Worm (Caenorhabditis elegans): ENCODE data around the gene R01E6.5.

DNA sequence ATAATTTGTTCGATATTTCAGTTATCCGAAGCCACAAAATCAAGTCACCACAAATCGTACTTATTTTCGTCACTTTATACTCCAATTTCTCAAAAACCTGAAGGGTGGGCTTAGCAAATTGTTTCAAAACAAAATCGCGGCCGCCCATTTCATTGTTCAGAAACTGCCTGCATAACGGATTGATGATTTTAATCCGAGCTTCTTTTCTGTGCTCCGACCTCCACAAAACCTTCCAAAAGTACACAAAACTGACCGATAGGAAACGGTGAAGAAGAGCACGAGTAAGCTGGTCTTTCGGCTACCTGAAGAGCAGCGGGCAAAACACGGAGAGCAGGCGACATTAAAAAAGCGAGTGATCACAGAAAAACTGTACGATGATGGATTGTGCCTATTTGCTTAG, 29.6 kb downstream of the R01E6.5 start, which contains the start of gene R01E6.2:
- TF ChIP-seq nhr-237 (tag; optimal IDR thresholded peaks at IDR 0.05), result no peak
- TF ChIP-seq tbx-2 (tag; optimal IDR thresholded peaks at IDR 0.05), result no peak
- no peak for TF ChIP-seq nhr-76 (tag; optimal IDR thresholded peaks at IDR 0.05)
- no peak for TF ChIP-seq ztf-11 (tag; optimal IDR thresholded peaks at IDR 0.05)
- TF ChIP-seq lin-15B (tag; optimal IDR thresholded peaks at IDR 0.05), result no peak

All from whole organism, L1 larva.